Worm (Caenorhabditis elegans) whole organism, L3 larva: ENCODE data around the gene pfkb-1.2.

ENCODE experiments used
- R02D3.7 ChIP-seq: fragments of 150-350 bp; optimal IDR thresholded peaks from 2 replicates; lab custom pipeline; 2014; ENCODE audit warnings: missing biosample characterization, missing genetic modification characterization
- elt-1 ChIP-seq: fragments of 150-350 bp; optimal IDR thresholded peaks from 2 replicates; lab custom pipeline; 2014; ENCODE audit warnings: missing biosample characterization, missing genetic modification characterization
- elt-3 ChIP-seq, 3 experiments: fragments of 150-350 bp in 1 of 3; sonication (generic microtip) in 2 of 3; optimal IDR thresholded peaks; 2 replicates in 2 of 3; 4 replicates in 1 of 3; lab custom pipeline; 2014 to 2017; ENCODE audit warnings: missing biosample characterization in 3 of 3, missing genetic modification characterization in 3 of 3
- nfya-1 ChIP-seq: sonication (generic microtip); optimal IDR thresholded peaks from 2 replicates; lab custom pipeline; 2017; ENCODE audit warnings: missing genetic modification characterization, mild to moderate bottlenecking, missing compliant biosample characterization, antibody characterized with exemption, moderate library complexity; ENCODE audit not compliant: insufficient read depth
- nhr-237 ChIP-seq: fragments of 150-350 bp; optimal IDR thresholded peaks from 2 replicates; lab custom pipeline; 2014; ENCODE audit warnings: missing biosample characterization, missing genetic modification characterization
- sea-2 ChIP-seq: fragments of 150-350 bp; sonication (generic microtip); optimal IDR thresholded peaks from 4 replicates; lab custom pipeline; 2014; ENCODE audit warnings: missing biosample characterization, missing genetic modification reagents, missing genetic modification characterization
- zag-1 ChIP-seq: fragments of 150-350 bp; optimal IDR thresholded peaks from 2 replicates; lab custom pipeline; 2014; ENCODE audit warnings: missing biosample characterization, missing genetic modification characterization
- ztf-4 ChIP-seq: fragments of 150-350 bp; optimal IDR thresholded peaks from 2 replicates; lab custom pipeline; 2014; ENCODE audit warnings: missing biosample characterization, missing genetic modification characterization

ce11 chrIV:5949964-5950363 is 8.2 kb downstream of the pfkb-1.2 start:
- TF ChIP-seq nfya-1 (tag; lab: Kevin White, UChicago) (no peak), zag-1 (tag; lab: Kevin White, UChicago) (no peak), nhr-237 (tag; lab: Kevin White, UChicago) (no peak), elt-1 (tag; lab: Kevin White, UChicago) (no peak), sea-2 (GFP tag; lab: Kevin White, UChicago) (no peak), ztf-4 (tag; lab: Kevin White, UChicago) (no peak), R02D3.7 (tag; lab: Kevin White, UChicago) (no peak), elt-3 (tag; optimal IDR thresholded peaks at IDR 0.05; lab: Kevin White, UChicago) (no peak)
